Worm (Caenorhabditis elegans) whole organism, young adult: ENCODE results near the gene lgc-14.

Source experiments
- C06A6.2 ChIP-seq: fragments of 200-800 bp; sonication (Bioruptor generic); conservative IDR thresholded peaks from 2 replicates; pipeline ENCODE4 v1.3.6; 2022; ENCODE audit warnings: missing genetic modification characterization, missing compliant biosample characterization
- F22D6.2 ChIP-seq: sonication (generic microtip); optimal IDR thresholded peaks from 2 replicates; lab custom pipeline; 2016; ENCODE audit warnings: mild to moderate bottlenecking, missing genetic modification characterization, missing compliant biosample characterization
- F23B12.7 ChIP-seq: sonication (generic microtip); optimal IDR thresholded peaks from 2 replicates; lab custom pipeline; 2017; ENCODE audit warnings: missing genetic modification characterization, mild to moderate bottlenecking, missing compliant biosample characterization, antibody characterized with exemption, moderate library complexity; ENCODE audit not compliant: insufficient read depth
- F39B2.1 ChIP-seq: fragments of 200-800 bp; sonication (Bioruptor generic); IDR thresholded peaks from 2 replicates; pipeline ENCODE4 v1.3.6; 2022; ENCODE audit warnings: missing genetic modification reagents, missing genetic modification characterization, missing compliant biosample characterization
- F57A8.1 ChIP-seq: fragments of 200-800 bp; sonication (Bioruptor generic); optimal IDR thresholded peaks from 2 replicates; lab custom pipeline; 2018; ENCODE audit warnings: mild to moderate bottlenecking, missing genetic modification characterization, moderate library complexity, missing compliant biosample characterization
- F57C9.4 ChIP-seq: sonication (generic microtip); optimal IDR thresholded peaks from 2 replicates; lab custom pipeline; 2017; ENCODE audit warnings: mild to moderate bottlenecking, missing genetic modification characterization, missing compliant biosample characterization
- K11D2.4 ChIP-seq: fragments of 200-800 bp; sonication (Bioruptor generic); IDR thresholded peaks from 2 replicates; pipeline ENCODE4 v1.3.6; 2022; ENCODE audit warnings: missing genetic modification reagents, missing genetic modification characterization, missing compliant biosample characterization
- Y56A3A.18 ChIP-seq: fragments of 200-800 bp; sonication (Bioruptor generic); IDR thresholded peaks from 2 replicates; pipeline ENCODE4 v1.3.6; 2022; ENCODE audit warnings: missing genetic modification reagents, missing genetic modification characterization, missing compliant biosample characterization
- akir-1 ChIP-seq: fragments of 200-800 bp; sonication (Bioruptor generic); optimal IDR thresholded peaks from 2 replicates; lab custom pipeline; 2018; ENCODE audit warnings: mild to moderate bottlenecking, missing genetic modification characterization, moderate library complexity, missing compliant biosample characterization
- ama-1 ChIP-seq, 3 experiments: fragments of 150-350 bp in 1 of 3; sonication (generic microtip) in 2 of 3; optimal IDR thresholded peaks; 2 replicates each; lab custom pipeline; 2014 to 2018; ENCODE audit warnings: missing biosample characterization in 2 of 3, missing genetic modification characterization in 2 of 3, missing genetic modification reagents in 2 of 3
- atf-7 ChIP-seq: sonication (generic microtip); optimal IDR thresholded peaks from 2 replicates; lab custom pipeline; 2017; ENCODE audit warnings: mild to moderate bottlenecking, missing genetic modification characterization, missing compliant biosample characterization
- attf-5 ChIP-seq: fragments of 200-800 bp; sonication (Bioruptor generic); optimal IDR thresholded peaks from 2 replicates; lab custom pipeline; 2018; ENCODE audit warnings: mild to moderate bottlenecking, missing genetic modification characterization, missing compliant biosample characterization
- bed-1 ChIP-seq: fragments of 200-800 bp; sonication (Bioruptor generic); IDR thresholded peaks from 2 replicates; pipeline ENCODE4 v1.3.6; 2022; ENCODE audit warnings: missing genetic modification reagents, missing genetic modification characterization, missing compliant biosample characterization
- ccch-3 ChIP-seq: fragments of 200-800 bp; sonication (Bioruptor generic); optimal IDR thresholded peaks from 2 replicates; lab custom pipeline; 2018; ENCODE audit warnings: mild to moderate bottlenecking, missing genetic modification characterization, missing compliant biosample characterization
- cebp-2 ChIP-seq: fragments of 200-800 bp; sonication (Bioruptor generic); IDR thresholded peaks from 2 replicates; pipeline ENCODE4 v1.3.6; 2022; ENCODE audit warnings: missing genetic modification characterization, missing compliant biosample characterization
- ceh-79 ChIP-seq: sonication (generic microtip); optimal IDR thresholded peaks from 2 replicates; lab custom pipeline; 2017; ENCODE audit warnings: mild to moderate bottlenecking, missing genetic modification characterization, missing compliant biosample characterization
- ceh-91 ChIP-seq: fragments of 200-800 bp; sonication (Bioruptor generic); IDR thresholded peaks from 2 replicates; pipeline ENCODE4 v1.3.6; 2022; ENCODE audit warnings: missing genetic modification reagents, missing genetic modification characterization, missing compliant biosample characterization
- egl-44 ChIP-seq: fragments of 200-800 bp; sonication (Bioruptor generic); IDR thresholded peaks from 2 replicates; pipeline ENCODE4 v1.3.6; 2022; ENCODE audit warnings: missing genetic modification reagents, missing genetic modification characterization, missing compliant biosample characterization
- egrh-3 ChIP-seq: fragments of 200-800 bp; sonication (Bioruptor generic); IDR thresholded peaks from 2 replicates; pipeline ENCODE4 v1.3.6; 2022; ENCODE audit warnings: missing genetic modification reagents, missing genetic modification characterization, missing compliant biosample characterization
- ets-4 ChIP-seq: fragments of 200-800 bp; sonication (Bioruptor generic); optimal IDR thresholded peaks from 2 replicates; lab custom pipeline; 2018; ENCODE audit warnings: mild to moderate bottlenecking, missing genetic modification characterization, missing compliant biosample characterization
- gei-17 ChIP-seq: fragments of 200-800 bp; sonication (Bioruptor generic); optimal IDR thresholded peaks from 2 replicates; lab custom pipeline; 2018; ENCODE audit warnings: mild to moderate bottlenecking, missing genetic modification characterization, missing compliant biosample characterization
- him-1 ChIP-seq: sonication (generic microtip); optimal IDR thresholded peaks from 2 replicates; lab custom pipeline; 2016; ENCODE audit warnings: missing genotype, missing genetic modification reagents, missing genetic modification characterization, missing compliant biosample characterization
- hsf-1 ChIP-seq: fragments of 200-800 bp; sonication (Bioruptor generic); IDR thresholded peaks from 2 replicates; pipeline ENCODE4 v1.3.6; 2022; ENCODE audit warnings: missing genetic modification reagents, missing genetic modification characterization, missing compliant biosample characterization
- let-607 ChIP-seq, 2 experiments: fragments of 200-800 bp in 1 of 2; sonication (Bioruptor generic) in 1 of 2; sonication (generic microtip) in 1 of 2; optimal IDR thresholded peaks; 2 replicates each; lab custom pipeline; 2016 to 2018; ENCODE audit warnings: mild to moderate bottlenecking in 2 of 2, missing compliant biosample characterization in 2 of 2, missing genetic modification characterization in 2 of 2, moderate library complexity in 2 of 2, missing genotype in 1 of 2
- lin-35 ChIP-seq, 3 experiments: fragments of 150-350 bp in 2 of 3; sonication (generic microtip) in 1 of 3; optimal IDR thresholded peaks; 2 replicates each; lab custom pipeline; 2014 to 2018; ENCODE audit warnings: missing biosample characterization in 3 of 3, missing genetic modification characterization in 3 of 3, missing genetic modification reagents in 3 of 3
- lin-40 ChIP-seq: sonication (generic microtip); optimal IDR thresholded peaks from 2 replicates; lab custom pipeline; 2016; ENCODE audit warnings: missing genetic modification characterization, mild to moderate bottlenecking, missing compliant biosample characterization, missing genotype, missing genetic modification reagents
- lsy-27 ChIP-seq: sonication (generic microtip); optimal IDR thresholded peaks from 2 replicates; lab custom pipeline; 2017; ENCODE audit warnings: missing genetic modification characterization, mild to moderate bottlenecking, missing compliant biosample characterization, antibody characterized with exemption, missing genotype, borderline replicate concordance; ENCODE audit not compliant: insufficient read depth
- madf-6 ChIP-seq: fragments of 200-800 bp; sonication (Bioruptor generic); IDR thresholded peaks from 2 replicates; pipeline ENCODE4 v1.3.6; 2022; ENCODE audit warnings: missing genetic modification reagents, missing genetic modification characterization, missing compliant biosample characterization
- madf-8 ChIP-seq: fragments of 200-800 bp; sonication (Bioruptor generic); conservative IDR thresholded peaks from 2 replicates; pipeline ENCODE4 v1.3.6; 2022; ENCODE audit warnings: missing genetic modification reagents, missing genetic modification characterization, missing compliant biosample characterization
- mes-4 ChIP-seq: sonication (generic microtip); optimal IDR thresholded peaks from 2 replicates; lab custom pipeline; 2016; ENCODE audit warnings: missing genotype, missing genetic modification characterization, missing compliant biosample characterization
- nfya-2 ChIP-seq: fragments of 200-800 bp; sonication (Bioruptor generic); IDR thresholded peaks from 2 replicates; pipeline ENCODE4 v1.3.6; 2022; ENCODE audit warnings: missing genetic modification reagents, missing genetic modification characterization, missing compliant biosample characterization
- nhr-179 ChIP-seq: sonication (generic microtip); optimal IDR thresholded peaks from 2 replicates; lab custom pipeline; 2016; ENCODE audit warnings: mild to moderate bottlenecking, missing genetic modification characterization, missing compliant biosample characterization
- rec-8 ChIP-seq, 2 experiments: sonication (generic microtip); optimal IDR thresholded peaks; 2 replicates each; lab custom pipeline; 2016; ENCODE audit warnings: mild to moderate bottlenecking in 2 of 2, missing genetic modification characterization in 2 of 2, missing genetic modification reagents in 2 of 2, missing genotype in 2 of 2, missing biosample characterization in 1 of 2, missing compliant biosample characterization in 1 of 2, moderate library complexity in 1 of 2
- sdz-38 ChIP-seq: sonication (generic microtip); optimal IDR thresholded peaks from 2 replicates; lab custom pipeline; 2016; ENCODE audit warnings: missing genotype, missing genetic modification characterization, missing compliant biosample characterization
- snpc-1.1 ChIP-seq: sonication (generic microtip); optimal IDR thresholded peaks from 2 replicates; lab custom pipeline; 2017; ENCODE audit warnings: missing genetic modification characterization, mild to moderate bottlenecking, missing compliant biosample characterization, antibody characterized with exemption, moderate library complexity, missing genotype, missing genetic modification reagents; ENCODE audit not compliant: insufficient read depth
- snpc-1.3 ChIP-seq: sonication (generic microtip); optimal IDR thresholded peaks from 2 replicates; lab custom pipeline; 2017; ENCODE audit warnings: missing genetic modification characterization, mild to moderate bottlenecking, missing compliant biosample characterization, antibody characterized with exemption, moderate library complexity, missing genotype, missing genetic modification reagents; ENCODE audit not compliant: insufficient read depth
- snpc-3.4 ChIP-seq: sonication (generic microtip); optimal IDR thresholded peaks from 2 replicates; lab custom pipeline; 2017; ENCODE audit warnings: missing genetic modification characterization, mild to moderate bottlenecking, missing compliant biosample characterization, antibody characterized with exemption, moderate library complexity, missing genotype, missing genetic modification reagents
- somi-1 ChIP-seq: fragments of 200-800 bp; sonication (Bioruptor generic); optimal IDR thresholded peaks from 2 replicates; lab custom pipeline; 2018; ENCODE audit warnings: mild to moderate bottlenecking, missing genetic modification characterization, missing compliant biosample characterization
- sptf-2 ChIP-seq: fragments of 200-800 bp; sonication (Bioruptor generic); optimal IDR thresholded peaks from 2 replicates; lab custom pipeline; 2018; ENCODE audit warnings: mild to moderate bottlenecking, missing genetic modification characterization, missing compliant biosample characterization
- tbp1 ChIP-seq: fragments of 200-800 bp; sonication (Bioruptor generic); optimal IDR thresholded peaks from 2 replicates; lab custom pipeline; 2018; ENCODE audit warnings: mild to moderate bottlenecking, missing genetic modification characterization, missing compliant biosample characterization
- tbx-9 ChIP-seq: sonication (generic microtip); optimal IDR thresholded peaks from 2 replicates; lab custom pipeline; 2016; ENCODE audit warnings: borderline replicate concordance, missing genetic modification characterization, inconsistent platforms, missing compliant biosample characterization
- unc-62 ChIP-seq: fragments of 150-350 bp; optimal IDR thresholded peaks from 2 replicates; lab custom pipeline; 2014; ENCODE audit warnings: missing biosample characterization, missing genetic modification reagents, missing genetic modification characterization
- ztf-18 ChIP-seq: sonication (generic microtip); optimal IDR thresholded peaks from 2 replicates; lab custom pipeline; 2016; ENCODE audit warnings: missing genotype, mild to moderate bottlenecking, missing genetic modification characterization, missing compliant biosample characterization
- ztf-22 ChIP-seq: fragments of 200-800 bp; sonication (Bioruptor generic); optimal IDR thresholded peaks from 2 replicates; lab custom pipeline; 2018; ENCODE audit warnings: mild to moderate bottlenecking, missing genetic modification characterization, moderate library complexity, missing compliant biosample characterization
- ztf-25 ChIP-seq: fragments of 200-800 bp; sonication (Bioruptor generic); IDR thresholded peaks from 2 replicates; pipeline ENCODE4 v1.3.6; 2022; ENCODE audit warnings: missing genetic modification reagents, missing genetic modification characterization, missing compliant biosample characterization
- ztf-28 ChIP-seq: fragments of 200-800 bp; sonication (Bioruptor generic); IDR thresholded peaks from 2 replicates; pipeline ENCODE4 v1.3.6; 2022; ENCODE audit warnings: missing genetic modification reagents, missing genetic modification characterization, missing compliant biosample characterization
- ztf-3 ChIP-seq: fragments of 200-800 bp; sonication (Bioruptor generic); optimal IDR thresholded peaks from 2 replicates; lab custom pipeline; 2018; ENCODE audit warnings: mild to moderate bottlenecking, missing genetic modification characterization, missing compliant biosample characterization

lgc-14 gene

DNA sequence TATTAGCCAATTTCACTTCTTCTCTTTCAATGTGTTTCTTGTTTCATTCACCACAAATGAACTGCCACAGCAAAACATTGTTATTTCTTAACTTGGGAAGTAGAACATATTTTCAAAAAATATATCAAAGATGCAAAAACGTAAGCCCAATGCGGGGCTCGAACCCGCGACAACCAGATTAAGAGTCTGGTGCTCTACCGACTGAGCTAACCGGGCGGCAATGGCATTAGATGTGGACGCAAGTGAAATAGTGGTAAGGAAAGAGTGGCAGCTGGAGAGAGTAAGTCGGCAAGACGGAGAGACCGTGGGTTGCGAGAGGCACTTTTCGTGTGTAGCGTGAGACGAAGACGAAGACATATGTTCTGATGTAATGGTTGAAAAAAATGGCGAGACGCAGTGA is 5.3 kb upstream of the lgc-14 start (continued):
- TF ChIP-seq him-1 (tag; lab: Kevin White, UChicago) (peak; percentile 97), nfya-2 (no peak), F39B2.1 (GFP tag; lab: Robert Waterston, UW) (no peak), F57C9.4 (tag; lab: Kevin White, UChicago) (no peak), hsf-1 (GFP tag; lab: Robert Waterston, UW) (no peak), lin-40 (peak; percentile 88), ccch-3 (GFP tag; lab: Kevin White, UChicago) (peak; percentile 12), ztf-22 (GFP tag; lab: Kevin White, UChicago) (peak; percentile 64), gei-17 (GFP tag; lab: Kevin White, UChicago) (peak; percentile 84), somi-1 (GFP tag; lab: Kevin White, UChicago) (peak; percentile 80), snpc-1.1 (tag; lab: Kevin White, UChicago) (peak; percentile 26), sptf-2 (GFP tag; lab: Kevin White, UChicago) (no peak), ama-1 (optimal IDR thresholded peaks at IDR 0.05; lab: Kevin White, UChicago) (no peak), ama-1 (GFP tag; optimal IDR thresholded peaks at IDR 0.05; lab: Kevin White, UChicago) (peak in 1 of 2 experiments; percentile 90), unc-62 (GFP tag; lab: Kevin White, UChicago) (no peak), cebp-2 (GFP tag; lab: Robert Waterston, UW) (peak; percentile 97), ztf-28 (GFP tag; lab: Robert Waterston, UW) (peak; percentile 84), snpc-3.4 (tag; lab: Kevin White, UChicago) (peak; percentile 80), lin-35 (GFP tag; optimal IDR thresholded peaks at IDR 0.05; lab: Kevin White, UChicago) (peak in 1 of 3 experiments; percentile 89), ztf-18 (tag; lab: Kevin White, UChicago) (peak; percentile 81), bed-1 (GFP tag; lab: Robert Waterston, UW) (no peak), let-607 (tag; optimal IDR thresholded peaks at IDR 0.05; lab: Kevin White, UChicago) (peak; percentile 55 to 74), F22D6.2 (tag; lab: Kevin White, UChicago) (peak; percentile 53), atf-7 (tag; lab: Kevin White, UChicago) (peak; percentile 67), akir-1 (GFP tag; lab: Kevin White, UChicago) (peak; percentile 35), F23B12.7 (peak; percentile 80), madf-6 (GFP tag; lab: Robert Waterston, UW) (no peak), lsy-27 (no peak), F57A8.1 (no peak), ztf-3 (peak; percentile 67), ceh-91 (no peak), tbp1 (peak; percentile 99), K11D2.4 (GFP tag; lab: Robert Waterston, UW) (peak; percentile 88), ceh-79 (tag; lab: Kevin White, UChicago) (peak; percentile 76), egl-44 (GFP tag; lab: Robert Waterston, UW) (peak; percentile 91), C06A6.2 (GFP tag; lab: Robert Waterston, UW) (peak; percentile 67), ets-4 (GFP tag; lab: Kevin White, UChicago) (peak; percentile 59), mes-4 (tag; lab: Kevin White, UChicago) (peak; percentile 90), egrh-3 (no peak; the same call in 1 of the 2 replicates), nhr-179 (tag; lab: Kevin White, UChicago) (no peak), attf-5 (GFP tag; lab: Kevin White, UChicago) (no peak), ztf-25 (GFP tag; lab: Robert Waterston, UW) (peak; percentile 98), Y56A3A.18 (GFP tag; lab: Robert Waterston, UW) (peak; percentile 96), tbx-9 (tag; lab: Kevin White, UChicago) (peak; percentile 73), snpc-1.3 (tag; lab: Kevin White, UChicago) (peak; percentile 74), madf-8 (GFP tag; lab: Robert Waterston, UW) (no peak), rec-8 (tag; optimal IDR thresholded peaks at IDR 0.05; lab: Kevin White, UChicago) (peak; percentile 81 to 93), sdz-38 (tag; lab: Kevin White, UChicago) (peak; percentile 41)
